Worm (Caenorhabditis elegans) whole organism, L4/young adult: ENCODE data around the gene dhp-2.

Source experiments
- dao-5 ChIP-seq: sonication (generic microtip); optimal IDR thresholded peaks from 2 replicates; lab custom pipeline; 2016; ENCODE audit warnings: missing genotype, missing genetic modification characterization, moderate library complexity, missing compliant biosample characterization
- him-1 ChIP-seq: sonication (generic microtip); optimal IDR thresholded peaks from 2 replicates; lab custom pipeline; 2016; ENCODE audit warnings: missing genotype, missing genetic modification reagents, missing genetic modification characterization, missing compliant biosample characterization

ce11 chrIV:9993403-9994132 lies 15.6 kb downstream of the dhp-2 start:
- TF ChIP-seq dao-5 (tag; lab: Kevin White, UChicago), result no peak
- TF ChIP-seq him-1 (tag; lab: Kevin White, UChicago), result no peak
